Fruit fly (Drosophila melanogaster) whole organism, pupa: ENCODE results near the gene CG13398.

Experiments used
- CG10348 ChIP-seq: fragments of 200-800 bp; sonication (Bioruptor generic); IDR thresholded peaks from 2 replicates; pipeline ENCODE4 v1.3.6; 2022; ENCODE audit warnings: missing biosample characterization, missing genetic modification characterization
- CG12605 ChIP-seq: fragments of 200-800 bp; sonication (Bioruptor generic); IDR thresholded peaks from 2 replicates; pipeline ENCODE4 v1.3.6; 2022; ENCODE audit warnings: missing biosample characterization, missing genetic modification characterization
- CG13204 ChIP-seq: fragments of 200-800 bp; sonication (Bioruptor generic); optimal IDR thresholded peaks from 2 replicates; lab custom pipeline; 2018; ENCODE audit warnings: missing biosample characterization, mild to moderate bottlenecking, missing genetic modification characterization, moderate library complexity
- CG14655 ChIP-seq: fragments of 200-800 bp; sonication (Bioruptor generic); optimal IDR thresholded peaks from 3 replicates; lab custom pipeline; 2017; ENCODE audit warnings: mild to moderate bottlenecking, missing biosample characterization, missing genetic modification reagents, missing genetic modification characterization
- CG15710 ChIP-seq: fragments of 200-800 bp; sonication (Bioruptor generic); optimal IDR thresholded peaks from 2 replicates; lab custom pipeline; 2018; ENCODE audit warnings: missing biosample characterization, mild to moderate bottlenecking, missing genetic modification characterization, moderate library complexity
- CG17806 ChIP-seq: fragments of 200-800 bp; sonication (Bioruptor generic); optimal IDR thresholded peaks from 2 replicates; lab custom pipeline; 2018; ENCODE audit warnings: missing biosample characterization, mild to moderate bottlenecking, missing genetic modification characterization, moderate library complexity
- CG32121 ChIP-seq: fragments of 200-800 bp; sonication (Bioruptor generic); IDR thresholded peaks from 2 replicates; pipeline ENCODE4 v1.3.6; 2022; ENCODE audit warnings: missing biosample characterization, missing genetic modification characterization
- CG34367 ChIP-seq: fragments of 200-800 bp; sonication (Bioruptor generic); optimal IDR thresholded peaks from 2 replicates; lab custom pipeline; 2018; ENCODE audit warnings: missing biosample characterization, mild to moderate bottlenecking, missing genetic modification characterization
- CG4496 ChIP-seq: fragments of 200-800 bp; sonication (Bioruptor generic); IDR thresholded peaks from 3 replicates; pipeline ENCODE4 v1.3.6; 2022; ENCODE audit warnings: missing biosample characterization, missing genetic modification characterization
- CG8159 ChIP-seq: fragments of 200-800 bp; sonication (Bioruptor generic); optimal IDR thresholded peaks from 3 replicates; lab custom pipeline; 2018; ENCODE audit warnings: missing biosample characterization, mild to moderate bottlenecking, missing genetic modification characterization, moderate library complexity
- CG8301 ChIP-seq: fragments of 200-800 bp; sonication (Bioruptor generic); optimal IDR thresholded peaks from 2 replicates; lab custom pipeline; 2018; ENCODE audit warnings: missing biosample characterization, mild to moderate bottlenecking, missing genetic modification characterization
- CG9948 ChIP-seq: fragments of 200-800 bp; sonication (Bioruptor generic); optimal IDR thresholded peaks from 2 replicates; lab custom pipeline; 2018; ENCODE audit warnings: missing biosample characterization, mild to moderate bottlenecking, missing genetic modification characterization, moderate library complexity
- D1 ChIP-seq: fragments of 200-800 bp; sonication (Bioruptor generic); optimal IDR thresholded peaks from 2 replicates; lab custom pipeline; 2018; ENCODE audit warnings: missing biosample characterization, mild to moderate bottlenecking, missing genetic modification characterization, moderate library complexity
- EcR ChIP-seq: fragments of 200-800 bp; sonication (Bioruptor generic); optimal IDR thresholded peaks from 3 replicates; lab custom pipeline; 2019; ENCODE audit warnings: missing biosample characterization, missing genetic modification characterization, mild to moderate bottlenecking, moderate library complexity, missing genetic modification reagents
- Ets98B ChIP-seq: fragments of 200-800 bp; sonication (Bioruptor generic); IDR thresholded peaks from 2 replicates; pipeline ENCODE4 v1.3.6; 2022; ENCODE audit warnings: missing biosample characterization, missing genetic modification characterization
- Pif1A ChIP-seq: fragments of 200-800 bp; sonication (Bioruptor generic); optimal IDR thresholded peaks from 3 replicates; lab custom pipeline; 2016; ENCODE audit warnings: missing biosample characterization, missing genetic modification characterization
- Pif1B ChIP-seq: fragments of 200-800 bp; sonication (Bioruptor generic); optimal IDR thresholded peaks from 3 replicates; lab custom pipeline; 2016; ENCODE audit warnings: missing biosample characterization, missing genetic modification characterization
- Snoo ChIP-seq: fragments of 200-800 bp; sonication (Bioruptor generic); optimal IDR thresholded peaks from 3 replicates; lab custom pipeline; 2017; ENCODE audit warnings: missing biosample characterization, mild to moderate bottlenecking, missing genetic modification characterization, inconsistent platforms
- fd96Ca ChIP-seq: fragments of 200-800 bp; sonication (Bioruptor generic); IDR thresholded peaks from 3 replicates; pipeline ENCODE4 v1.3.6; 2022; ENCODE audit warnings: missing biosample characterization, missing genetic modification characterization
- gl ChIP-seq: fragments of 200-800 bp; sonication (Bioruptor generic); optimal IDR thresholded peaks from 2 replicates; lab custom pipeline; 2018; ENCODE audit warnings: missing biosample characterization, mild to moderate bottlenecking, missing genetic modification characterization
- rn ChIP-seq: fragments of 200-800 bp; sonication (Bioruptor generic); IDR thresholded peaks from 2 replicates; pipeline ENCODE4 v1.3.6; 2022; ENCODE audit warnings: missing biosample characterization, missing genetic modification characterization

CG13398 gene

dm6 chr2L:8414887-8415883 is at the start of gene CG13398, which contains the start of gene Akap200:
Gene CG13398 (minus strand): TSS chr2L:8415256.
Gene Akap200 (plus strand): TSS chr2L:8415690.
- TF ChIP-seq CG32121 (GFP tag; lab: Robert Waterston, UW) (peak; percentile 44; the same call in 1 of the 2 replicates), Pif1B (GFP tag; lab: Kevin White, UChicago) (peak; percentile 44), CG13204 (GFP tag; lab: Kevin White, UChicago) (no peak), EcR (GFP tag; lab: Kevin White, UChicago) (no peak), fd96Ca (GFP tag; lab: Robert Waterston, UW) (peak; percentile 25; the same call in 1 of the 3 replicates), CG8159 (peak; percentile 57), CG12605 (GFP tag; lab: Robert Waterston, UW) (no peak), CG8301 (tag; lab: Kevin White, UChicago) (no peak), CG10348 (GFP tag; lab: Robert Waterston, UW) (no peak), Pif1A (GFP tag; lab: Kevin White, UChicago) (no peak), D1 (tag; lab: Kevin White, UChicago) (peak; percentile 39), Ets98B (GFP tag; lab: Robert Waterston, UW) (peak; percentile 35), CG15710 (tag; lab: Kevin White, UChicago) (peak; percentile 28), CG9948 (peak; percentile 28), CG14655 (GFP tag; lab: Kevin White, UChicago) (no peak), CG17806 (no peak), gl (tag; lab: Kevin White, UChicago) (no peak), CG34367 (tag; lab: Kevin White, UChicago) (no peak), Snoo (tag; lab: Kevin White, UChicago) (no peak), CG4496 (GFP tag; lab: Robert Waterston, UW) (0 out of 3 replicates have a peak, but pooled peaks have one; percentile 15)

dm6 chr2L:8464107-8464582 is 49.1 kb upstream of the CG13398 start, which contains the start of gene prg:
Gene prg (plus strand): TSS chr2L:8464488.
- TF ChIP-seq CG32121 (GFP tag; lab: Robert Waterston, UW) = peak; percentile 56; the same call in 1 of the 2 replicates
- peak; percentile 78 for TF ChIP-seq Pif1A (GFP tag; lab: Kevin White, UChicago)
- peak; percentile 50 for TF ChIP-seq CG15710 (tag; lab: Kevin White, UChicago)
- peak; percentile 5 for TF ChIP-seq CG9948
- TF ChIP-seq fd96Ca (GFP tag; lab: Robert Waterston, UW) = no peak
- TF ChIP-seq rn (GFP tag; lab: Robert Waterston, UW) = no peak
- TF ChIP-seq CG8159 = peak; percentile 61
- TF ChIP-seq CG14655 (GFP tag; lab: Kevin White, UChicago) = peak; percentile 55
- TF ChIP-seq CG13204 (GFP tag; lab: Kevin White, UChicago) = no peak
- peak; percentile 45 for TF ChIP-seq Pif1B (GFP tag; lab: Kevin White, UChicago)
- TF ChIP-seq CG8301 (tag; lab: Kevin White, UChicago) = peak; percentile 58
- no peak for TF ChIP-seq CG10348 (GFP tag; lab: Robert Waterston, UW)
- no peak for TF ChIP-seq gl (tag; lab: Kevin White, UChicago)
- TF ChIP-seq EcR (GFP tag; lab: Kevin White, UChicago) = peak; percentile 58
- TF ChIP-seq CG17806 = peak; percentile 44
- TF ChIP-seq CG12605 (GFP tag; lab: Robert Waterston, UW) = peak; percentile 53
- TF ChIP-seq D1 (tag; lab: Kevin White, UChicago) = peak; percentile 39
- TF ChIP-seq Snoo (tag; lab: Kevin White, UChicago) = peak; percentile 49
- TF ChIP-seq CG4496 (GFP tag; lab: Robert Waterston, UW) = peak; percentile 70
- TF ChIP-seq CG34367 (tag; lab: Kevin White, UChicago) = peak; percentile 30
- peak; percentile 37 for TF ChIP-seq Ets98B (GFP tag; lab: Robert Waterston, UW)

DNA sequence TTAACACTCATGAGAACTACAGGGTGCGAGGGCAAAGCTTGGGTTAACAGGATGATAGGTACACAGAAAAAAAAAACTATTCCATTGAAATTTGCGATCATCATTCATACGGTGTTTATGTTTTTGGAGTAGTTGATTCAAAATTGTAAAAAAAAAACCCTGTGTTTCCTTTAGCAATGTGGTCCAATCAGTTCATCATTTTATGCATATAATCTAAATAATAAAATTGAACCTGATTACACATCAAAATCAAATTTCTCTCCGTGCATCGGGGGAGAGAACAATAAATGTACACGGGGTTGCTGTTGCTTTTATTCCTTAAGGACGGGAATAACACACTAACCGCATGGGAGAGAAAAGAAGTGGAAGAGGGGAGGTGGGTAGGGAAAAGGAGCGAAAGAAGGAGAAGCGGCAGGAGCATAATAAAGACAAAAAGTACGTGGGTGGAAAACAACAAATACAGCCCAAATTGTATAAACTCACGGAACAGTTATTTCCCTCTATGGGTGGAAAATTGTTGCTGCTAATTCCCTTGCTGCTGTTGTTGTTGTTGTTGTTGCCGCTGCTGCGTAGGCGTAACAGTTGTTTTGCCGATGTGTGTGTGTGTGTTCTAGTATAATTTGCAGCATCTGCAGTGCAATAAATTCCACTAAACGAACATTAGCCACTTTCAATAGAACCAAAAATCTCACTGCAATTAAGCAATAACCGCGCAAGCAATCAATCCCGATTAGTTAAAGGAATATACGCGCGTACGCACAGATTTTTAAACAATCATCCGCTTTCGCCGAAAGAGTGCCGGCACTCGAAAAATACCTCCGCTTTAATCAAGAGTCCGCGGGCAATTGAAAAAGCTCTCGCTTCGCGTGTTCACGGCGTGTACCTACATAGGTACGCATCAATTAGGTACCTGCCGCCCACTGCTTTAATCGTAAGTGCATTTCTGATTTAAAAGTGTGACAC is 48.4 kb upstream of the CG13398 start, which contains the start of gene Agpat2:
Agpat2 (minus strand) TSS at position 851 of the 963 bp plus-strand sequence.
- TF ChIP-seq CG34367 (tag; lab: Kevin White, UChicago) (peak; percentile 23), Pif1B (GFP tag; lab: Kevin White, UChicago) (peak; percentile 70), CG17806 (peak; percentile 72), CG13204 (GFP tag; lab: Kevin White, UChicago) (no peak), CG4496 (GFP tag; lab: Robert Waterston, UW) (peak; percentile 43; the same call in 1 of the 3 replicates), Pif1A (GFP tag; lab: Kevin White, UChicago) (peak; percentile 74), CG12605 (GFP tag; lab: Robert Waterston, UW) (0 out of 2 replicates have a peak, but pooled peaks have one; percentile 25), CG15710 (tag; lab: Kevin White, UChicago) (peak; percentile 64), CG10348 (GFP tag; lab: Robert Waterston, UW) (no peak), Ets98B (GFP tag; lab: Robert Waterston, UW) (no peak), EcR (GFP tag; lab: Kevin White, UChicago) (no peak), CG32121 (GFP tag; lab: Robert Waterston, UW) (no peak), Snoo (tag; lab: Kevin White, UChicago) (peak; percentile 62), gl (tag; lab: Kevin White, UChicago) (peak; percentile 2), CG14655 (GFP tag; lab: Kevin White, UChicago) (peak; percentile 44), CG8301 (tag; lab: Kevin White, UChicago) (peak; percentile 37), D1 (tag; lab: Kevin White, UChicago) (peak; percentile 15), rn (GFP tag; lab: Robert Waterston, UW) (no peak), CG8159 (peak; percentile 77), fd96Ca (GFP tag; lab: Robert Waterston, UW) (no peak), CG9948 (peak; percentile 60)
- TF ChIP-seq, all 21 proteins: peak for 14
